Fruit fly (Drosophila melanogaster): ENCODE results near the gene btsz.
A peak's percentile ranks its signal among the peaks of the same experiment; 100 is the strongest.

The btsz gene

DNA sequence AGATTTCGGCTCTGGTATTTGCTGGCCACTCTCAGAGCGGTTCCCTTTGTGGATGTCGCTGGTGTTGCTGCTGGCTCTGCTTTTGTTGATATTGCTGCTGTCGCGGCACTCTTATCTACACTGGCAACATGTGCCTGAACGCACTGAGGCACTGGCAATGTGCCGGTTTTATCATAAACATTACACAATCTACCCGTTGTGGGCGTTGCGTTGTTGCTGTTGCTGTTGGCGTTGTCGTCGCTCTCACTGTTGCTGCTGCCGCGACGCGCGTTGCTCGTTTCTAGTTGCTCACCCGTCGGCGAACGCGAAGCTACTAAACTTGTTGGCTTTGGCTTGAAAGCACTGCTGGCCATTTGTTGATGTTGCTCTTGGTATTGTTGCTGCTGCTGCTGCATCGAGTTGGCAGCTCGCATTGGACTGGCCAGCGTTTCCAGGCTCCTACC is 55.6 kb downstream of the btsz start (continued):
- TF ChIP-seq tio (GFP tag; optimal IDR thresholded peaks at IDR 0.05) = no peak
- no peak for TF ChIP-seq CG1647 (GFP tag; optimal IDR thresholded peaks at IDR 0.05)
- TF ChIP-seq CG4404 (GFP tag; IDR thresholded peaks at IDR 0.05) = no peak
- no peak for TF ChIP-seq eyg (GFP tag; optimal IDR thresholded peaks at IDR 0.05)
- peak; percentile 78; the same call in 1 of the 3 replicates for TF ChIP-seq CG34422 (GFP tag; IDR thresholded peaks at IDR 0.05)
- TF ChIP-seq CG4707 (GFP tag; optimal IDR thresholded peaks at IDR 0.05) = no peak
- TF ChIP-seq peb (GFP tag; IDR thresholded peaks at IDR 0.05) = no peak
- TF ChIP-seq hbn (GFP tag; IDR thresholded peaks at IDR 0.05; ENCODE audit: partially characterized antibody) = no peak
- TF ChIP-seq trem (tag; optimal IDR thresholded peaks at IDR 0.05) = peak; percentile 86
- no peak for TF ChIP-seq ttk (GFP tag; IDR thresholded peaks at IDR 0.05)
- no peak for TF ChIP-seq her (GFP tag; optimal IDR thresholded peaks at IDR 0.05)
- TF ChIP-seq CG16813 (GFP tag; IDR thresholded peaks at IDR 0.05; ENCODE audit: partially characterized antibody) = no peak
- no peak for TF ChIP-seq Blimp-1 (GFP tag; optimal IDR thresholded peaks at IDR 0.05)
- peak; percentile 50 for TF ChIP-seq CG12769 (tag; optimal IDR thresholded peaks at IDR 0.05)
- TF ChIP-seq Eip74EF (GFP tag; optimal IDR thresholded peaks at IDR 0.05) = peak in 1 of 2 experiments; percentile 1
- no peak for TF ChIP-seq Hr3 (GFP tag; optimal IDR thresholded peaks at IDR 0.05)
- no peak for TF ChIP-seq vnd (GFP tag; IDR thresholded peaks at IDR 0.05; ENCODE audit: partially characterized antibody)
- no peak for TF ChIP-seq gfzf (GFP tag; optimal IDR thresholded peaks at IDR 0.05)
- TF ChIP-seq ind (GFP tag; optimal IDR thresholded peaks at IDR 0.05) = no peak
- TF ChIP-seq cwo (GFP tag; optimal IDR thresholded peaks at IDR 0.05) = no peak
- TF ChIP-seq shn (GFP tag; optimal IDR thresholded peaks at IDR 0.05) = no peak
- TF ChIP-seq cg (GFP tag; optimal IDR thresholded peaks at IDR 0.05) = no peak
- no peak for TF ChIP-seq CG7357 (GFP tag; IDR thresholded peaks at IDR 0.05)
- TF ChIP-seq klu (GFP tag; IDR thresholded peaks at IDR 0.05) = no peak
- TF ChIP-seq ci (GFP tag; IDR thresholded peaks at IDR 0.05) = peak; percentile 61; the same call in 2 of the 3 replicates
- TF ChIP-seq salm (tag; optimal IDR thresholded peaks at IDR 0.05) = no peak
- peak; percentile 1 for TF ChIP-seq Hmr (GFP tag; optimal IDR thresholded peaks at IDR 0.05)
- no peak for TF ChIP-seq ab (GFP tag; optimal IDR thresholded peaks at IDR 0.05)
- no peak for TF ChIP-seq CG1024 (GFP tag; IDR thresholded peaks at IDR 0.05)
- TF ChIP-seq mld (GFP tag; IDR thresholded peaks at IDR 0.05; ENCODE audit: partially characterized antibody) = no peak
- no peak for TF ChIP-seq Fer3 (tag; optimal IDR thresholded peaks at IDR 0.05)
- TF ChIP-seq CG4820 (GFP tag; optimal IDR thresholded peaks at IDR 0.05) = no peak
- no peak for TF ChIP-seq lmd (GFP tag; IDR thresholded peaks at IDR 0.05)
- no peak for TF ChIP-seq C15 (GFP tag; IDR thresholded peaks at IDR 0.05)
- 0 out of 2 replicates have a peak, but pooled peaks have one; percentile 6 for TF ChIP-seq Taf1 (GFP tag; IDR thresholded peaks at IDR 0.05)
- TF ChIP-seq CG33213 (GFP tag; optimal IDR thresholded peaks at IDR 0.05) = no peak
- no peak for TF ChIP-seq CG8765 (GFP tag; IDR thresholded peaks at IDR 0.05)
- TF ChIP-seq CG33557 (GFP tag; optimal IDR thresholded peaks at IDR 0.05) = no peak
- peak; percentile 3 for TF ChIP-seq HmgD (GFP tag; optimal IDR thresholded peaks at IDR 0.05)
- no peak for TF ChIP-seq p53 (GFP tag; optimal IDR thresholded peaks at IDR 0.05)
- peak; percentile 7; the same call in 1 of the 2 replicates for TF ChIP-seq ranshi (GFP tag; IDR thresholded peaks at IDR 0.05)
- TF ChIP-seq YL-1 (GFP tag; optimal IDR thresholded peaks at IDR 0.05) = no peak
- TF ChIP-seq CG5245 (GFP tag; optimal IDR thresholded peaks at IDR 0.05) = no peak
- TF ChIP-seq CG11456 (GFP tag; IDR thresholded peaks at IDR 0.05) = no peak
- TF ChIP-seq CG1602 (GFP tag; optimal IDR thresholded peaks at IDR 0.05) = no peak
- TF ChIP-seq CG7271 (tag; optimal IDR thresholded peaks at IDR 0.05) = no peak
- no peak for TF ChIP-seq aop (GFP tag; IDR thresholded peaks at IDR 0.05)
- no peak for TF ChIP-seq Camta (GFP tag; optimal IDR thresholded peaks at IDR 0.05)
- no peak for TF ChIP-seq Asciz (GFP tag; optimal IDR thresholded peaks at IDR 0.05)
- TF ChIP-seq CG34376 (GFP tag; optimal IDR thresholded peaks at IDR 0.05) = peak; percentile 61
- TF ChIP-seq ken (GFP tag; IDR thresholded peaks at IDR 0.05) = no peak
